Fruit fly (Drosophila melanogaster) whole organism, embryonic: Measurements from ENCODE around the gene Kah.

Source experiments
- Abd-B ChIP-seq: fragments of 200-800 bp; sonication (Bioruptor generic); optimal IDR thresholded peaks from 2 replicates; lab custom pipeline; 2018; ENCODE audit warnings: missing biosample characterization, mild to moderate bottlenecking, missing genetic modification characterization, moderate library complexity
- Antp ChIP-seq: fragments of 200-800 bp; sonication (Bioruptor generic); optimal IDR thresholded peaks from 3 replicates; lab custom pipeline; 2016; ENCODE audit warnings: missing biosample characterization, missing genetic modification characterization
- B-H1 ChIP-seq: fragments of 200-800 bp; sonication (Bioruptor generic); IDR thresholded peaks from 3 replicates; pipeline ENCODE4 v1.3.6; 2022; ENCODE audit warnings: missing biosample characterization, missing genetic modification characterization
- BEAF-32 ChIP-seq: fragments of 200-800 bp; sonication (Bioruptor generic); optimal IDR thresholded peaks from 3 replicates; lab custom pipeline; 2017; ENCODE audit warnings: missing biosample characterization, missing genetic modification characterization, mild to moderate bottlenecking, moderate library complexity, missing genetic modification reagents
- C15 ChIP-seq: fragments of 200-800 bp; sonication (Bioruptor generic); IDR thresholded peaks from 3 replicates; pipeline ENCODE4 v1.3.6; 2022; ENCODE audit warnings: missing biosample characterization, missing genetic modification characterization
- CG11695 ChIP-seq: fragments of 200-800 bp; sonication (Bioruptor generic); IDR thresholded peaks from 3 replicates; pipeline ENCODE4 v1.3.6; 2022; ENCODE audit warnings: missing biosample characterization, missing genetic modification characterization
- CG15696 ChIP-seq: fragments of 200-800 bp; sonication (Bioruptor generic); optimal IDR thresholded peaks from 2 replicates; lab custom pipeline; 2019; ENCODE audit warnings: missing biosample characterization, mild to moderate bottlenecking, missing genetic modification characterization, moderate library complexity
- CG1647 ChIP-seq: fragments of 200-800 bp; sonication (Bioruptor generic); optimal IDR thresholded peaks from 3 replicates; lab custom pipeline; 2016; ENCODE audit warnings: missing biosample characterization, missing genetic modification characterization
- CG16863 ChIP-seq: fragments of 200-800 bp; sonication (Bioruptor generic); optimal IDR thresholded peaks from 3 replicates; lab custom pipeline; 2016; ENCODE audit warnings: missing biosample characterization, missing genetic modification characterization
- CG17328 ChIP-seq: fragments of 200-800 bp; sonication (Bioruptor generic); IDR thresholded peaks from 2 replicates; pipeline ENCODE4 v1.3.6; 2022; ENCODE audit warnings: missing biosample characterization, missing genetic modification characterization
- CG17361 ChIP-seq: fragments of 200-800 bp; sonication (Bioruptor generic); IDR thresholded peaks from 3 replicates; pipeline ENCODE4 v1.3.6; 2022; ENCODE audit warnings: missing biosample characterization, missing genetic modification characterization
- CG17385 ChIP-seq: fragments of 200-800 bp; sonication (Bioruptor generic); optimal IDR thresholded peaks from 3 replicates; lab custom pipeline; 2018; ENCODE audit warnings: missing biosample characterization, mild to moderate bottlenecking, missing genetic modification characterization
- CG3065 ChIP-seq: fragments of 200-800 bp; sonication (Bioruptor generic); optimal IDR thresholded peaks from 2 replicates; lab custom pipeline; 2016; ENCODE audit warnings: missing biosample characterization, missing genetic modification characterization
- CG34422 ChIP-seq: fragments of 200-800 bp; sonication (Bioruptor generic); IDR thresholded peaks from 3 replicates; pipeline ENCODE4 v1.3.6; 2022; ENCODE audit warnings: missing biosample characterization, missing genetic modification characterization
- CG3847 ChIP-seq: fragments of 200-800 bp; sonication (Bioruptor generic); IDR thresholded peaks from 2 replicates; pipeline ENCODE4 v1.3.6; 2022; ENCODE audit warnings: missing biosample characterization, missing genetic modification characterization
- CG4282 ChIP-seq: fragments of 200-800 bp; sonication (Bioruptor generic); optimal IDR thresholded peaks from 2 replicates; lab custom pipeline; 2016; ENCODE audit warnings: missing biosample characterization, missing genetic modification characterization
- CG6689 ChIP-seq: fragments of 200-800 bp; sonication (Bioruptor generic); IDR thresholded peaks from 2 replicates; pipeline ENCODE4 v1.3.6; 2022; ENCODE audit warnings: missing biosample characterization, missing genetic modification characterization
- CG7271 ChIP-seq: fragments of 200-800 bp; sonication (Bioruptor generic); optimal IDR thresholded peaks from 2 replicates; lab custom pipeline; 2018; ENCODE audit warnings: missing biosample characterization, mild to moderate bottlenecking, missing genetic modification characterization, moderate library complexity
- CG7372 ChIP-seq: fragments of 200-800 bp; sonication (Bioruptor generic); IDR thresholded peaks from 2 replicates; pipeline ENCODE4 v1.3.6; 2022; ENCODE audit warnings: missing biosample characterization, missing genetic modification characterization
- Dbx ChIP-seq: fragments of 200-800 bp; sonication (Bioruptor generic); IDR thresholded peaks from 3 replicates; pipeline ENCODE4 v1.3.6; 2022; ENCODE audit warnings: missing biosample characterization, missing genetic modification characterization
- Drgx ChIP-seq: fragments of 200-800 bp; sonication (Bioruptor generic); IDR thresholded peaks from 2 replicates; pipeline ENCODE4 v1.3.6; 2022; ENCODE audit warnings: missing biosample characterization, missing genetic modification characterization
- Elba2 ChIP-seq: fragments of 200-800 bp; sonication (Bioruptor generic); optimal IDR thresholded peaks from 3 replicates; lab custom pipeline; 2016; ENCODE audit warnings: missing biosample characterization, missing genetic modification characterization
- Ets97D ChIP-seq: fragments of 200-800 bp; sonication (Bioruptor generic); optimal IDR thresholded peaks from 3 replicates; lab custom pipeline; 2016; ENCODE audit warnings: missing biosample characterization, missing genetic modification characterization
- Gsc ChIP-seq: fragments of 200-800 bp; sonication (Bioruptor generic); IDR thresholded peaks from 2 replicates; pipeline ENCODE4 v1.3.6; 2022; ENCODE audit warnings: missing biosample characterization, missing genetic modification characterization
- Hmr ChIP-seq: fragments of 200-800 bp; sonication (Bioruptor generic); optimal IDR thresholded peaks from 3 replicates; lab custom pipeline; 2017; ENCODE audit warnings: mild to moderate bottlenecking, missing biosample characterization, missing genetic modification reagents, missing genetic modification characterization
- Mad ChIP-seq: fragments of 200-800 bp; sonication (Bioruptor generic); optimal IDR thresholded peaks from 2 replicates; lab custom pipeline; 2016; ENCODE audit warnings: missing biosample characterization, missing genetic modification characterization
- PHDP ChIP-seq: fragments of 200-800 bp; sonication (Bioruptor generic); optimal IDR thresholded peaks from 3 replicates; lab custom pipeline; 2018; ENCODE audit warnings: missing biosample characterization, mild to moderate bottlenecking, missing genetic modification characterization, moderate library complexity
- Poxn ChIP-seq: fragments of 200-800 bp; sonication (Bioruptor generic); IDR thresholded peaks from 2 replicates; pipeline ENCODE4 v1.3.6; 2022; ENCODE audit warnings: missing biosample characterization, missing genetic modification characterization
- Stat92E ChIP-seq, 3 experiments: fragments of >200 bp in 2 of 3; fragments of 200-800 bp in 1 of 3; sonication (Bioruptor generic) in 1 of 3; optimal IDR thresholded peaks; 2 replicates each; lab custom pipeline; 2017 to 2019; ENCODE audit warnings: missing biosample characterization in 3 of 3, missing genetic modification characterization in 3 of 3, mild to moderate bottlenecking in 1 of 3, moderate library complexity in 1 of 3
- Usf ChIP-seq: fragments of 200-800 bp; sonication (Bioruptor generic); optimal IDR thresholded peaks from 2 replicates; lab custom pipeline; 2017; ENCODE audit warnings: missing genotype, missing biosample characterization, missing genetic modification characterization
- ara ChIP-seq: fragments of 200-800 bp; sonication (Bioruptor generic); IDR thresholded peaks from 2 replicates; pipeline ENCODE4 v1.3.6; 2022; ENCODE audit warnings: missing biosample characterization, missing genetic modification characterization
- ase ChIP-seq: fragments of 200-800 bp; sonication (Bioruptor generic); IDR thresholded peaks from 3 replicates; pipeline ENCODE4 v1.3.6; 2022; ENCODE audit warnings: missing biosample characterization, missing genetic modification characterization
- az2 ChIP-seq: fragments of 200-800 bp; sonication (Bioruptor generic); optimal IDR thresholded peaks from 3 replicates; lab custom pipeline; 2016; ENCODE audit warnings: missing biosample characterization, missing genetic modification characterization
- ewg ChIP-seq: fragments of 200-800 bp; sonication (Bioruptor generic); optimal IDR thresholded peaks from 3 replicates; lab custom pipeline; 2017; ENCODE audit warnings: mild to moderate bottlenecking, missing biosample characterization, missing genetic modification reagents, missing genetic modification characterization
- gce ChIP-seq: fragments of 200-800 bp; sonication (Bioruptor generic); IDR thresholded peaks from 3 replicates; pipeline ENCODE4 v1.3.6; 2022; ENCODE audit warnings: missing biosample characterization, missing genetic modification characterization
- gfzf ChIP-seq: fragments of 200-800 bp; sonication (Bioruptor generic); optimal IDR thresholded peaks from 2 replicates; lab custom pipeline; 2016; ENCODE audit warnings: missing biosample characterization, mild to moderate bottlenecking, missing genetic modification characterization, moderate library complexity
- her ChIP-seq: fragments of 200-800 bp; sonication (Bioruptor generic); optimal IDR thresholded peaks from 2 replicates; lab custom pipeline; 2016; ENCODE audit warnings: missing biosample characterization, missing genetic modification characterization
- kay ChIP-seq: fragments of 200-800 bp; sonication (Bioruptor generic); optimal IDR thresholded peaks from 2 replicates; lab custom pipeline; 2016; ENCODE audit warnings: missing biosample characterization, missing genetic modification characterization
- klu ChIP-seq: fragments of 200-800 bp; sonication (Bioruptor generic); IDR thresholded peaks from 2 replicates; pipeline ENCODE4 v1.3.6; 2022; ENCODE audit warnings: missing biosample characterization, missing genetic modification characterization
- maf-S ChIP-seq: fragments of 200-800 bp; sonication (Bioruptor generic); optimal IDR thresholded peaks from 2 replicates; lab custom pipeline; 2016; ENCODE audit warnings: missing biosample characterization, missing genetic modification characterization
- nerfin-2 ChIP-seq: fragments of 200-800 bp; sonication (Bioruptor generic); IDR thresholded peaks from 2 replicates; pipeline ENCODE4 v1.3.6; 2022; ENCODE audit warnings: missing biosample characterization, missing genetic modification characterization; ENCODE audit not compliant: partially characterized antibody
- pho ChIP-seq: fragments of 200-800 bp; sonication (Bioruptor generic); optimal IDR thresholded peaks from 2 replicates; lab custom pipeline; 2016; ENCODE audit warnings: missing biosample characterization, missing genetic modification characterization
- sc ChIP-seq, 3 experiments: fragments of >200 bp in 2 of 3; fragments of 200-800 bp in 1 of 3; sonication (Bioruptor generic) in 1 of 3; optimal IDR thresholded peaks; 2 replicates in 2 of 3; 3 replicates in 1 of 3; lab custom pipeline; 2017; ENCODE audit warnings: mild to moderate bottlenecking in 1 of 3, missing biosample characterization in 1 of 3, missing genetic modification characterization in 1 of 3, missing genetic modification reagents in 1 of 3
- stwl ChIP-seq: fragments of 200-800 bp; sonication (Bioruptor generic); optimal IDR thresholded peaks from 3 replicates; lab custom pipeline; 2018; ENCODE audit warnings: missing biosample characterization, mild to moderate bottlenecking, missing genetic modification characterization, moderate library complexity
- tll ChIP-seq, 2 experiments: fragments of 200-800 bp in 1 of 2; fragments of >200 bp in 1 of 2; sonication (Bioruptor generic) in 1 of 2; optimal IDR thresholded peaks; 2 replicates each; lab custom pipeline; 2017 to 2019; ENCODE audit warnings: missing biosample characterization in 2 of 2, missing genetic modification characterization in 2 of 2, mild to moderate bottlenecking in 1 of 2, moderate library complexity in 1 of 2
- unpg ChIP-seq: fragments of 200-800 bp; sonication (Bioruptor generic); optimal IDR thresholded peaks from 3 replicates; lab custom pipeline; 2018; ENCODE audit warnings: missing biosample characterization, mild to moderate bottlenecking, missing genetic modification characterization, moderate library complexity
- vfl ChIP-seq: fragments of 200-800 bp; sonication (Bioruptor generic); optimal IDR thresholded peaks from 2 replicates; lab custom pipeline; 2016; ENCODE audit warnings: missing biosample characterization, missing genetic modification characterization
- wdn ChIP-seq: fragments of 200-800 bp; sonication (Bioruptor generic); IDR thresholded peaks from 2 replicates; pipeline ENCODE4 v1.3.6; 2022; ENCODE audit warnings: missing biosample characterization, missing genetic modification characterization
- yki ChIP-seq: fragments of >200 bp; optimal IDR thresholded peaks from 3 replicates; lab custom pipeline; 2018
- z ChIP-seq: fragments of 200-800 bp; sonication (Bioruptor generic); IDR thresholded peaks from 3 replicates; pipeline ENCODE4 v1.3.6; 2022; ENCODE audit warnings: missing biosample characterization, missing genetic modification characterization
- zf30C ChIP-seq: fragments of 200-800 bp; sonication (Bioruptor generic); optimal IDR thresholded peaks from 3 replicates; lab custom pipeline; 2018; ENCODE audit warnings: missing biosample characterization, mild to moderate bottlenecking, missing genetic modification characterization

Kah gene

DNA sequence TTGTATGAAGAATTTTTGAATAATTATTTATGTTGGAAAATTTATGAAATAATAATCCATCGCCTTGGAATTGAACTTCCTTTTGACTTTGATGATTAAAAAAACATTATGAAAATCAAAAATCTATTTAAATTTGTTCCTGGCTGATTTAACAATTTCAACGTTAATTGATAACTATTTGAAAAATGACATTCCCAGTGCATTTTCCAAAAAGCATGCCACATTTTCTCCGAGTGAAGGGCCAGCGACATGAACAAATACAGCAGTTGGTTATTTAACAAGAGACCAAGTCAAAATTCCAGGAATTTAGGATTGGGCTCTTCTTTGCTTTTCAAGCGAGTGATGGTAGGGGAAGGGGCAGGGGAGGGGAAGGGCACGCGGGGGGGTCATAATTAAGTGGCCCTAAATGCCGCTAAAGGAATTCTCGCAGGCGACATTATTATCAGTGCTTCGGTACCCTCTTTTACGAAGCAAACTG lies 33.3 kb upstream of the Kah start (continued):
- TF ChIP-seq gce (GFP tag; lab: Robert Waterston, UW) (0 out of 3 replicates have a peak, but pooled peaks have one; percentile 5), Ets97D (no peak), maf-S (no peak), PHDP (tag; lab: Kevin White, UChicago) (peak; percentile 13), ewg (GFP tag; lab: Kevin White, UChicago) (peak; percentile 12), CG7372 (GFP tag; lab: Robert Waterston, UW) (no peak), CG17328 (0 out of 2 replicates have a peak, but pooled peaks have one; percentile 3), CG17385 (GFP tag; lab: Kevin White, UChicago) (no peak), CG15696 (peak; percentile 82), Elba2 (GFP tag; lab: Kevin White, UChicago) (no peak), z (GFP tag; lab: Robert Waterston, UW) (no peak), Gsc (GFP tag; lab: Robert Waterston, UW) (no peak), Abd-B (no peak), az2 (GFP tag; lab: Kevin White, UChicago) (peak; percentile 32), Drgx (GFP tag; lab: Robert Waterston, UW) (no peak), CG4282 (no peak), unpg (GFP tag; lab: Kevin White, UChicago) (peak; percentile 56), ara (peak; percentile 62; the same call in 1 of the 2 replicates), CG3847 (GFP tag; lab: Robert Waterston, UW) (no peak), Usf (peak; percentile 27), CG17361 (peak; percentile 88), zf30C (GFP tag; lab: Kevin White, UChicago) (peak; percentile 91), CG7271 (tag; lab: Kevin White, UChicago) (peak; percentile 24), Stat92E (GFP tag; optimal IDR thresholded peaks at IDR 0.05; lab: Kevin White, UChicago) (peak in 1 of 3 experiments; percentile 99), CG3065 (GFP tag; lab: Kevin White, UChicago) (no peak), kay (GFP tag; lab: Kevin White, UChicago) (peak; percentile 13), Mad (no peak), klu (no peak), CG34422 (GFP tag; lab: Robert Waterston, UW) (0 out of 3 replicates have a peak, but pooled peaks have one; percentile 21), BEAF-32 (GFP tag; lab: Kevin White, UChicago) (no peak), sc (optimal IDR thresholded peaks at IDR 0.05; lab: Kevin White, UChicago) (no peak), sc (GFP tag; optimal IDR thresholded peaks at IDR 0.05; lab: Kevin White, UChicago) (peak; percentile 56), tll (GFP tag; optimal IDR thresholded peaks at IDR 0.05; lab: Kevin White, UChicago) (no peak), gfzf (GFP tag; lab: Kevin White, UChicago) (no peak), stwl (tag; lab: Kevin White, UChicago) (peak; percentile 41), CG16863 (GFP tag; lab: Kevin White, UChicago) (no peak), wdn (GFP tag; lab: Robert Waterston, UW) (no peak), Dbx (GFP tag; lab: Robert Waterston, UW) (no peak), CG1647 (GFP tag; lab: Kevin White, UChicago) (no peak), CG6689 (GFP tag; lab: Robert Waterston, UW) (peak; percentile 51), her (no peak), Antp (GFP tag; lab: Kevin White, UChicago) (no peak), vfl (no peak), Poxn (no peak), C15 (GFP tag; lab: Robert Waterston, UW) (no peak), B-H1 (GFP tag; lab: Robert Waterston, UW) (no peak), ase (GFP tag; lab: Robert Waterston, UW) (no peak), yki (lab: Kevin White, UChicago) (no peak), Hmr (GFP tag; lab: Kevin White, UChicago) (no peak), CG11695 (GFP tag; lab: Robert Waterston, UW) (no peak), nerfin-2 (no peak), pho (GFP tag; lab: Kevin White, UChicago) (no peak)
